Worm (Caenorhabditis elegans) whole organism, young adult: ENCODE results near the gene enol-1.

Experiments used
- D2030.7 ChIP-seq: fragments of 200-800 bp; sonication (Bioruptor generic); IDR thresholded peaks from 2 replicates; pipeline ENCODE4 v1.3.6; 2022; ENCODE audit warnings: missing genetic modification reagents, missing genetic modification characterization, missing compliant biosample characterization
- F10E7.11 ChIP-seq: sonication (generic microtip); optimal IDR thresholded peaks from 2 replicates; lab custom pipeline; 2017; ENCODE audit warnings: mild to moderate bottlenecking, missing genetic modification characterization, moderate library complexity, missing compliant biosample characterization
- F23B12.7 ChIP-seq: sonication (generic microtip); optimal IDR thresholded peaks from 2 replicates; lab custom pipeline; 2017; ENCODE audit warnings: missing genetic modification characterization, mild to moderate bottlenecking, missing compliant biosample characterization, antibody characterized with exemption, moderate library complexity; ENCODE audit not compliant: insufficient read depth
- F33H1.4 ChIP-seq: fragments of 200-800 bp; sonication (Bioruptor generic); IDR thresholded peaks from 2 replicates; pipeline ENCODE4 v1.3.6; 2022; ENCODE audit warnings: missing genetic modification reagents, missing genetic modification characterization, missing compliant biosample characterization
- F49E8.2 ChIP-seq: sonication (generic microtip); optimal IDR thresholded peaks from 3 replicates; lab custom pipeline; 2017; ENCODE audit warnings: missing genetic modification characterization, mild to moderate bottlenecking, missing compliant biosample characterization, antibody characterized with exemption, moderate library complexity; ENCODE audit not compliant: insufficient read depth
- T07F8.4 ChIP-seq: sonication (generic microtip); optimal IDR thresholded peaks from 2 replicates; lab custom pipeline; 2016; ENCODE audit warnings: mild to moderate bottlenecking, missing genetic modification characterization, moderate library complexity, missing compliant biosample characterization
- T26A5.8 ChIP-seq: sonication (generic microtip); optimal IDR thresholded peaks from 2 replicates; lab custom pipeline; 2016; ENCODE audit warnings: missing genetic modification characterization, missing compliant biosample characterization
- Y67H2A.10 ChIP-seq: fragments of 200-800 bp; sonication (Bioruptor generic); conservative IDR thresholded peaks from 2 replicates; pipeline ENCODE4 v1.3.6; 2022; ENCODE audit warnings: missing genetic modification reagents, missing genetic modification characterization, missing compliant biosample characterization
- Y79H2A.3 ChIP-seq: fragments of 200-800 bp; sonication (Bioruptor generic); conservative IDR thresholded peaks from 2 replicates; pipeline ENCODE4 v1.3.6; 2022; ENCODE audit warnings: missing genetic modification reagents, missing genetic modification characterization, missing compliant biosample characterization
- akir-1 ChIP-seq: fragments of 200-800 bp; sonication (Bioruptor generic); optimal IDR thresholded peaks from 2 replicates; lab custom pipeline; 2018; ENCODE audit warnings: mild to moderate bottlenecking, missing genetic modification characterization, moderate library complexity, missing compliant biosample characterization
- attf-5 ChIP-seq: fragments of 200-800 bp; sonication (Bioruptor generic); optimal IDR thresholded peaks from 2 replicates; lab custom pipeline; 2018; ENCODE audit warnings: mild to moderate bottlenecking, missing genetic modification characterization, missing compliant biosample characterization
- chd-7 ChIP-seq: sonication (generic microtip); optimal IDR thresholded peaks from 2 replicates; lab custom pipeline; 2016; ENCODE audit warnings: mild to moderate bottlenecking, missing genetic modification characterization, moderate library complexity, missing compliant biosample characterization
- dox-1 ChIP-seq: fragments of 200-800 bp; sonication (Bioruptor generic); IDR thresholded peaks from 2 replicates; pipeline ENCODE4 v1.3.6; 2022; ENCODE audit warnings: missing genetic modification reagents, missing genetic modification characterization, missing compliant biosample characterization
- dpff-1 ChIP-seq: sonication (generic microtip); optimal IDR thresholded peaks from 2 replicates; lab custom pipeline; 2017; ENCODE audit warnings: mild to moderate bottlenecking, missing genetic modification characterization, missing compliant biosample characterization
- efl-1 ChIP-seq: fragments of 150-350 bp; optimal IDR thresholded peaks from 2 replicates; lab custom pipeline; 2014; ENCODE audit warnings: missing biosample characterization, missing genetic modification reagents, missing genetic modification characterization
- hmg-1.2 ChIP-seq: fragments of 200-800 bp; sonication (Bioruptor generic); IDR thresholded peaks from 2 replicates; pipeline ENCODE4 v1.3.6; 2022; ENCODE audit warnings: missing genetic modification reagents, missing genetic modification characterization, missing compliant biosample characterization
- lin-54 ChIP-seq: fragments of 200-800 bp; sonication (Bioruptor generic); optimal IDR thresholded peaks from 2 replicates; lab custom pipeline; 2018; ENCODE audit warnings: mild to moderate bottlenecking, missing genetic modification characterization, missing compliant biosample characterization
- lsl-1 ChIP-seq: fragments of 200-800 bp; sonication (Bioruptor generic); optimal IDR thresholded peaks from 2 replicates; lab custom pipeline; 2018; ENCODE audit warnings: mild to moderate bottlenecking, missing genetic modification characterization, moderate library complexity, missing compliant biosample characterization
- madf-3 ChIP-seq: fragments of 200-800 bp; sonication (Bioruptor generic); IDR thresholded peaks from 2 replicates; pipeline ENCODE4 v1.3.6; 2022; ENCODE audit warnings: missing genetic modification reagents, missing genetic modification characterization, missing compliant biosample characterization
- madf-6 ChIP-seq: fragments of 200-800 bp; sonication (Bioruptor generic); IDR thresholded peaks from 2 replicates; pipeline ENCODE4 v1.3.6; 2022; ENCODE audit warnings: missing genetic modification reagents, missing genetic modification characterization, missing compliant biosample characterization
- madf-8 ChIP-seq: fragments of 200-800 bp; sonication (Bioruptor generic); conservative IDR thresholded peaks from 2 replicates; pipeline ENCODE4 v1.3.6; 2022; ENCODE audit warnings: missing genetic modification reagents, missing genetic modification characterization, missing compliant biosample characterization
- mcd-1 ChIP-seq: fragments of 200-800 bp; sonication (Bioruptor generic); IDR thresholded peaks from 2 replicates; pipeline ENCODE4 v1.3.6; 2022; ENCODE audit warnings: missing genetic modification reagents, missing genetic modification characterization, missing compliant biosample characterization
- mel-28 ChIP-seq: sonication (generic microtip); optimal IDR thresholded peaks from 2 replicates; lab custom pipeline; 2016; ENCODE audit warnings: borderline replicate concordance, mild to moderate bottlenecking, missing genetic modification characterization, missing compliant biosample characterization
- nfya-1 ChIP-seq: sonication (generic microtip); optimal IDR thresholded peaks from 2 replicates; lab custom pipeline; 2017; ENCODE audit warnings: antibody characterized with exemption, missing compliant biosample characterization, missing genetic modification characterization, borderline replicate concordance; ENCODE audit not compliant: insufficient read depth
- nhr-120 ChIP-seq: fragments of 200-800 bp; sonication (Bioruptor generic); IDR thresholded peaks from 2 replicates; pipeline ENCODE4 v1.3.6; 2022; ENCODE audit warnings: missing genetic modification characterization, missing compliant biosample characterization
- nhr-179 ChIP-seq: sonication (generic microtip); optimal IDR thresholded peaks from 2 replicates; lab custom pipeline; 2016; ENCODE audit warnings: mild to moderate bottlenecking, missing genetic modification characterization, missing compliant biosample characterization
- rpc-1 ChIP-seq, 2 experiments: fragments of 150-350 bp in 1 of 2; sonication (generic microtip) in 1 of 2; optimal IDR thresholded peaks; 2 replicates each; lab custom pipeline; 2014 to 2018; ENCODE audit warnings: missing biosample characterization in 1 of 2, missing genetic modification characterization in 1 of 2, missing genetic modification reagents in 1 of 2, missing genotype in 1 of 2
- snpc-1.3 ChIP-seq: sonication (generic microtip); optimal IDR thresholded peaks from 2 replicates; lab custom pipeline; 2017; ENCODE audit warnings: missing genetic modification characterization, mild to moderate bottlenecking, missing compliant biosample characterization, antibody characterized with exemption, moderate library complexity, missing genotype, missing genetic modification reagents; ENCODE audit not compliant: insufficient read depth
- snpc-4 ChIP-seq, 5 experiments: fragments of 150-350 bp in 1 of 5; sonication (generic microtip) in 4 of 5; optimal IDR thresholded peaks; 2 replicates each; lab custom pipeline; 2014 to 2018; ENCODE audit warnings: missing genetic modification characterization in 5 of 5, missing biosample characterization in 3 of 5, antibody characterized with exemption in 2 of 5, mild to moderate bottlenecking in 2 of 5, missing compliant biosample characterization in 2 of 5, missing genotype in 2 of 5, moderate library complexity in 2 of 5, missing genetic modification reagents in 1 of 5
- tbp1 ChIP-seq: fragments of 200-800 bp; sonication (Bioruptor generic); optimal IDR thresholded peaks from 2 replicates; lab custom pipeline; 2018; ENCODE audit warnings: mild to moderate bottlenecking, missing genetic modification characterization, missing compliant biosample characterization
- unc-130 ChIP-seq: sonication (generic microtip); optimal IDR thresholded peaks from 2 replicates; lab custom pipeline; 2016; ENCODE audit warnings: missing genetic modification reagents, missing genetic modification characterization, missing compliant biosample characterization
- xnd-1 ChIP-seq: sonication (generic microtip); optimal IDR thresholded peaks from 2 replicates; lab custom pipeline; 2016; ENCODE audit warnings: missing genotype, missing genetic modification reagents, missing genetic modification characterization, missing compliant biosample characterization
- ztf-22 ChIP-seq: fragments of 200-800 bp; sonication (Bioruptor generic); optimal IDR thresholded peaks from 2 replicates; lab custom pipeline; 2018; ENCODE audit warnings: mild to moderate bottlenecking, missing genetic modification characterization, moderate library complexity, missing compliant biosample characterization
- ztf-25 ChIP-seq: fragments of 200-800 bp; sonication (Bioruptor generic); IDR thresholded peaks from 2 replicates; pipeline ENCODE4 v1.3.6; 2022; ENCODE audit warnings: missing genetic modification reagents, missing genetic modification characterization, missing compliant biosample characterization
- ztf-26 ChIP-seq: sonication (generic microtip); optimal IDR thresholded peaks from 2 replicates; lab custom pipeline; 2017; ENCODE audit warnings: missing genetic modification characterization, missing compliant biosample characterization
- ztf-3 ChIP-seq: fragments of 200-800 bp; sonication (Bioruptor generic); optimal IDR thresholded peaks from 2 replicates; lab custom pipeline; 2018; ENCODE audit warnings: mild to moderate bottlenecking, missing genetic modification characterization, missing compliant biosample characterization

The enol-1 gene

DNA sequence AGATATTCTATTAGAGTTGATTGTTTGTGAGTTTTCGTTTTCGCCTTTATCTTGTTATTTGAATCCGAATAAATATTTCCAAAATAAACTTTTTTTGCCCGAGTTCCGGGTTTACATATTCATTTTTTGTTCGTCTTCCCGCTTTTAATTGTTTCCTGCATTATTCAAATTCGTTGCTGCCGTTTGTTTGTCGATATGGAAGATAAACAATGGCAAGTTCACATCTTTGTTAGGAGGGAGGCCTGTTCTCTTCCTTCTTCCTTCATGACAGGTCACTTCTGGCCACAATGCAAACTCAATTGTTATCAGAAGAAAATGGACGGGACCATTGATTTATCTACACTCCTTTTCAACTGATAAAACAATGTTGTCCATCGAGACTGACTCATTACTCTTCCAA, 41.2 kb upstream of the enol-1 start:
- peak; percentile 18; the same call in 1 of the 2 replicates for TF ChIP-seq madf-6 (GFP tag; lab: Robert Waterston, UW)
- TF ChIP-seq madf-3 (GFP tag; lab: Robert Waterston, UW): 0 out of 2 replicates have a peak, but pooled peaks have one; percentile 50
- no peak for TF ChIP-seq rpc-1 (optimal IDR thresholded peaks at IDR 0.05; lab: Kevin White, UChicago)
- TF ChIP-seq rpc-1 (tag; optimal IDR thresholded peaks at IDR 0.05; lab: Kevin White, UChicago): no peak

DNA sequence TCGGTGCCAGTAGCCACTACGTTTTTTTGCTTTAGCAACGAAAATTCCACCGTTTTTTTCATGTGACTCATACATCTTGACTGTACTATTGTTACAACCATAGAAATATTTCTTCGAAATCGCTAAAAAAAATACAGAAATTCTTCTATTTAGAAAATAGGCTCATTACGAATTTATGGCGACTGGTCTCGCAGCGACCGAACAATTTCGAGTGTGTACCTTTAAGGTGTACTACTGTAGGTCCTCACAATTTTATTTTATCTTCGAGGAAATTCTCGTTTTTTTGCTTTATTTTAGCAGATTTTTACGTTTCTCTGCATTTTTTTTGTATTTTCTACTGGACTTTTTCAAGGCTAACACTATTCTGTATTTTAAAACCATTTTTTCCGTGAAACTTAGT, 40.8 kb upstream of the enol-1 start:
- TF ChIP-seq chd-7 (tag; lab: Kevin White, UChicago) (no peak), Y79H2A.3 (GFP tag; lab: Robert Waterston, UW) (no peak), madf-6 (GFP tag; lab: Robert Waterston, UW) (peak; percentile 94), dpff-1 (tag; lab: Kevin White, UChicago) (no peak), unc-130 (GFP tag; lab: Kevin White, UChicago) (no peak), nfya-1 (tag; lab: Kevin White, UChicago) (no peak), ztf-22 (GFP tag; lab: Kevin White, UChicago) (no peak), T07F8.4 (tag; lab: Kevin White, UChicago) (no peak), ztf-25 (GFP tag; lab: Robert Waterston, UW) (no peak), xnd-1 (tag; lab: Kevin White, UChicago) (peak; percentile 92), T26A5.8 (tag; lab: Kevin White, UChicago) (no peak), hmg-1.2 (peak; percentile 8; the same call in 1 of the 2 replicates), ztf-3 (GFP tag; lab: Kevin White, UChicago) (no peak), F49E8.2 (tag; lab: Kevin White, UChicago) (peak; percentile 29), mcd-1 (peak; percentile 19; the same call in 1 of the 2 replicates), tbp1 (GFP tag; lab: Kevin White, UChicago) (peak; percentile 5), lsl-1 (GFP tag; lab: Kevin White, UChicago) (peak; percentile 97), ztf-26 (tag; lab: Kevin White, UChicago) (no peak), efl-1 (GFP tag; lab: Kevin White, UChicago) (peak; percentile 0), snpc-4 (GFP tag; optimal IDR thresholded peaks at IDR 0.05; lab: Kevin White, UChicago) (no peak), snpc-4 (tag; optimal IDR thresholded peaks at IDR 0.05; lab: Kevin White, UChicago) (peak in 1 of 4 experiments; percentile 7), akir-1 (GFP tag; lab: Kevin White, UChicago) (no peak), nhr-179 (tag; lab: Kevin White, UChicago) (no peak), D2030.7 (GFP tag; lab: Robert Waterston, UW) (peak; percentile 56; the same call in 1 of the 2 replicates), lin-54 (peak; percentile 45), dox-1 (GFP tag; lab: Robert Waterston, UW) (peak; percentile 40; the same call in 1 of the 2 replicates), madf-8 (GFP tag; lab: Robert Waterston, UW) (peak; percentile 87), F33H1.4 (GFP tag; lab: Robert Waterston, UW) (peak; percentile 96), snpc-1.3 (tag; lab: Kevin White, UChicago) (peak; percentile 17), F23B12.7 (tag; lab: Kevin White, UChicago) (peak; percentile 6)

DNA sequence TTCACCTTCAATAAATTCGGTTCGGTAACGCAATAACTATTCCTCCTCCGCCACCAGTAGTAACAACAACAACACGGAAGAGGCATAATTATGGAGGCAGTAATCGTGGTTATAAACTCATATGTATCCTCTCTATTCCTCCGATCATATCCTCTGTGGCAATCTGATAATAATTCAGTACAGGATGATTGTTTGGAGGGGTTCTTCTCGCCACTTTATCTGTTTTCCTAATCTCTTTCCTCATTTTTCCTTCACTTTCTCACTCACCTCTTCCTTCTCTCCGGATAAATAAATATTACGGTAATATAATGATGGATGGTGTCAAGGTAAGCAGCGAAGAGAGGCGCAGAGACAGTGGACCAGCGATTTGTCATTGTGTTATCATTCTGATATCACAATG, 40.3 kb upstream of the enol-1 start:
- TF ChIP-seq mel-28 (tag; lab: Kevin White, UChicago) (no peak), nfya-1 (tag; lab: Kevin White, UChicago) (no peak), Y67H2A.10 (GFP tag; lab: Robert Waterston, UW) (no peak), nhr-120 (GFP tag; lab: Robert Waterston, UW) (no peak), F10E7.11 (no peak), F49E8.2 (tag; lab: Kevin White, UChicago) (no peak), attf-5 (no peak)
